In the genomic region with DNA sequence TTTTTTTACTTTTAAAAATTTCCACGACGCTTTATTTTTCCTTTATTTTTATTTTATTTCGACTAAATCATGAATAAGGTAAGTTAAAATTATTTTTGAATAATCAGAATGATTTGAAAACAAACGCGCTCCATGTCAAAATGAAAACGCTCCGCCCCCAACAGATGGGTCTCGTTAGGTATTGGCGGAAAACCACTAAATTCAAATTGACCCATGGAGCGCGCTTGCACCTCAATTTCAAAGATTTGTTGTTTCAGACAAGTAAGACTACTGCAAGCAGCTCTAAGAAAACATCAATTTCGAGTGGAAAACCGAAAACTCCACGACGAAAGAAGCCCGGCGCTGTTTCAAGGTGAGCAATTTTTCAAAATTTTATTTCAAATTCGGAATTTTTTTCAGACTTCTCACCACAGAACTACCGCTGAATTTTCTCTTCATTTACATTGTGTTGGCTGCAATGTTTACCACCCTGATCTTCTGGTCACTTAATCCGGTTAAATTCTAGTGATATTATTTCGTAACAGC, we compare ENCODE assay signal across 5 worm cellular contexts.
A peak's percentile ranks its signal among the peaks of the same experiment; 100 is the strongest.
TF ChIP-seq lines count a peak whose summit lies in the region.

Gene ZC404.2, plus strand, starts transcription at position 47 of the 525 bp plus-strand sequence.

TF ChIP-seq in whole organism, L1 larva, 84 proteins besides CTCF, POLR2A, EP300 and RAD21:
- TF ChIP-seq efl-1 (optimal IDR thresholded peaks at IDR 0.05; lab: Kevin White, UChicago) = peak in 1 of 2 experiments; percentile 68
- TF ChIP-seq efl-1 (GFP tag; optimal IDR thresholded peaks at IDR 0.05 in 1 of 2; lab: Kevin White, UChicago) = peak; percentile 38 to 86
- TF ChIP-seq nhr-12 (tag; optimal IDR thresholded peaks at IDR 0.05; lab: Kevin White, UChicago) = no peak
- TF ChIP-seq dpl-1 (GFP tag; optimal IDR thresholded peaks at IDR 0.05; lab: Kevin White, UChicago) = peak in 1 of 3 experiments; percentile 43
- TF ChIP-seq lin-35 (GFP tag; optimal IDR thresholded peaks at IDR 0.05; lab: Kevin White, UChicago) = peak in 1 of 2 experiments; percentile 30
- no peak for TF ChIP-seq jun-1 (tag; optimal IDR thresholded peaks at IDR 0.05; lab: Kevin White, UChicago)

TF ChIP-seq in whole organism, L4 larva, 104 proteins besides CTCF, POLR2A, EP300 and RAD21:
- peak; percentile 37; the same call in 1 of the 2 replicates for TF ChIP-seq lin-38 (GFP tag; IDR thresholded peaks at IDR 0.05; lab: Robert Waterston, UW)
- TF ChIP-seq nhr-48 (tag; optimal IDR thresholded peaks at IDR 0.05; lab: Kevin White, UChicago) = no peak
- TF ChIP-seq mes-2 (tag; optimal IDR thresholded peaks at IDR 0.05; lab: Kevin White, UChicago; ENCODE audit: poor library complexity, severe bottlenecking) = peak; percentile 5
- TF ChIP-seq pha-4 (GFP tag; IDR thresholded peaks at IDR 0.05; lab: Robert Waterston, UW) = 0 out of 2 replicates have a peak, but pooled peaks have one; percentile 7
- TF ChIP-seq pha-4 (tag; optimal IDR thresholded peaks at IDR 0.05; lab: Kevin White, UChicago) = no peak
- no peak for TF ChIP-seq lin-15B (tag; optimal IDR thresholded peaks at IDR 0.05; lab: Kevin White, UChicago)
- TF ChIP-seq madf-5 (GFP tag; IDR thresholded peaks at IDR 0.05; lab: Robert Waterston, UW) = 0 out of 4 replicates have a peak, but pooled peaks of 1 of the 2 experiments have one; percentile 35
- no peak for TF ChIP-seq zip-11 (GFP tag; IDR thresholded peaks at IDR 0.05; lab: Robert Waterston, UW)
- no peak for TF ChIP-seq skn-1 (tag; optimal IDR thresholded peaks at IDR 0.05; lab: Kevin White, UChicago)
- TF ChIP-seq F10B5.3 (tag; optimal IDR thresholded peaks at IDR 0.05; lab: Kevin White, UChicago) = peak; percentile 32
- TF ChIP-seq snpc-4 (tag; optimal IDR thresholded peaks at IDR 0.05; lab: Kevin White, UChicago) = no peak

TF ChIP-seq in whole organism, early embryonic, 17 proteins besides CTCF, POLR2A, EP300 and RAD21:
- TF ChIP-seq scrt-1 (GFP tag; IDR thresholded peaks at IDR 0.05; lab: Robert Waterston, UW) = 0 out of 2 replicates have a peak, but pooled peaks have one; percentile 13
- peak; percentile 69 for TF ChIP-seq ama-1 (optimal IDR thresholded peaks at IDR 0.05; lab: Kevin White, UChicago)
- TF ChIP-seq hmg-4 (GFP tag; optimal IDR thresholded peaks at IDR 0.05; lab: Kevin White, UChicago) = no peak

TF ChIP-seq in whole organism, late embryonic, 69 proteins besides CTCF, POLR2A, EP300 and RAD21:
- TF ChIP-seq ceh-34 (tag; optimal IDR thresholded peaks at IDR 0.05; lab: Kevin White, UChicago) (no peak), fax-1 (tag; optimal IDR thresholded peaks at IDR 0.05; lab: Kevin White, UChicago) (no peak), ama-1 (optimal IDR thresholded peaks at IDR 0.05; lab: Kevin White, UChicago) (peak; percentile 46), pha-2 (tag; optimal IDR thresholded peaks at IDR 0.05; lab: Kevin White, UChicago) (no peak), pqm-1 (tag; optimal IDR thresholded peaks at IDR 0.05; lab: Kevin White, UChicago) (no peak), npax-4 (tag; optimal IDR thresholded peaks at IDR 0.05; lab: Kevin White, UChicago) (no peak), ceh-31 (tag; optimal IDR thresholded peaks at IDR 0.05; lab: Kevin White, UChicago) (no peak)

TF ChIP-seq in whole organism, young adult, 124 proteins besides CTCF, POLR2A, EP300 and RAD21:
- TF ChIP-seq pbrm-1 (GFP tag; IDR thresholded peaks at IDR 0.05; lab: Robert Waterston, UW) (no peak), efl-1 (GFP tag; optimal IDR thresholded peaks at IDR 0.05; lab: Kevin White, UChicago) (no peak), tbx-9 (tag; optimal IDR thresholded peaks at IDR 0.05; lab: Kevin White, UChicago; ENCODE audit: borderline replicate concordance) (no peak), Y95B8A.8 (GFP tag; IDR thresholded peaks at IDR 0.05; lab: Robert Waterston, UW) (no peak), hmg-1.2 (GFP tag; IDR thresholded peaks at IDR 0.05; lab: Robert Waterston, UW) (0 out of 2 replicates have a peak, but pooled peaks have one; percentile 13), repo-1 (tag; optimal IDR thresholded peaks at IDR 0.05; lab: Kevin White, UChicago) (no peak), cebp-1 (GFP tag; IDR thresholded peaks at IDR 0.05; lab: Robert Waterston, UW) (no peak), cebp-1 (tag; optimal IDR thresholded peaks at IDR 0.05; lab: Kevin White, UChicago) (peak; percentile 10), atf-7 (tag; optimal IDR thresholded peaks at IDR 0.05; lab: Kevin White, UChicago) (no peak), ceh-58 (GFP tag; IDR thresholded peaks at IDR 0.05; lab: Robert Waterston, UW) (no peak), ceh-91 (GFP tag; IDR thresholded peaks at IDR 0.05; lab: Robert Waterston, UW) (peak; percentile 34; the same call in 1 of the 2 replicates), ztf-18 (tag; optimal IDR thresholded peaks at IDR 0.05; lab: Kevin White, UChicago) (no peak), ztf-25 (GFP tag; IDR thresholded peaks at IDR 0.05; lab: Robert Waterston, UW) (no peak), mel-28 (tag; optimal IDR thresholded peaks at IDR 0.05; lab: Kevin White, UChicago; ENCODE audit: borderline replicate concordance) (no peak), gei-17 (GFP tag; optimal IDR thresholded peaks at IDR 0.05; lab: Kevin White, UChicago) (no peak), K11D2.4 (GFP tag; IDR thresholded peaks at IDR 0.05; lab: Robert Waterston, UW) (no peak), ekl-4 (GFP tag; IDR thresholded peaks at IDR 0.05; lab: Robert Waterston, UW) (0 out of 2 replicates have a peak, but pooled peaks have one; percentile 14), Y67H2A.10 (GFP tag; conservative IDR thresholded peaks at IDR 0.05; lab: Robert Waterston, UW) (no peak), ets-4 (GFP tag; optimal IDR thresholded peaks at IDR 0.05; lab: Kevin White, UChicago) (no peak), sptf-2 (GFP tag; optimal IDR thresholded peaks at IDR 0.05; lab: Kevin White, UChicago) (no peak), ztf-28 (GFP tag; IDR thresholded peaks at IDR 0.05; lab: Robert Waterston, UW) (no peak), lsy-27 (tag; optimal IDR thresholded peaks at IDR 0.05; lab: Kevin White, UChicago; ENCODE audit: borderline replicate concordance, insufficient read depth) (no peak), athp-1 (tag; optimal IDR thresholded peaks at IDR 0.05; lab: Kevin White, UChicago) (no peak), ceh-27 (GFP tag; optimal IDR thresholded peaks at IDR 0.05; lab: Kevin White, UChicago) (no peak), ccch-3 (GFP tag; optimal IDR thresholded peaks at IDR 0.05; lab: Kevin White, UChicago) (no peak), zfh-2 (GFP tag; conservative IDR thresholded peaks at IDR 0.05; lab: Robert Waterston, UW) (no peak), let-607 (tag; optimal IDR thresholded peaks at IDR 0.05; lab: Kevin White, UChicago) (no peak), ztf-26 (tag; optimal IDR thresholded peaks at IDR 0.05; lab: Kevin White, UChicago) (no peak), Y53F4B.3 (GFP tag; IDR thresholded peaks at IDR 0.05; lab: Robert Waterston, UW) (no peak), Y56A3A.18 (GFP tag; IDR thresholded peaks at IDR 0.05; lab: Robert Waterston, UW) (no peak), unc-130 (GFP tag; optimal IDR thresholded peaks at IDR 0.05; lab: Kevin White, UChicago) (no peak), B0019.2 (GFP tag; conservative IDR thresholded peaks at IDR 0.05; lab: Robert Waterston, UW) (no peak), ceh-40 (GFP tag; IDR thresholded peaks at IDR 0.05; lab: Robert Waterston, UW) (no peak), F57C9.4 (tag; optimal IDR thresholded peaks at IDR 0.05; lab: Kevin White, UChicago) (no peak), ceh-100 (GFP tag; IDR thresholded peaks at IDR 0.05; lab: Robert Waterston, UW) (no peak), sea-2 (GFP tag; IDR thresholded peaks at IDR 0.05; lab: Robert Waterston, UW) (no peak), nhr-27 (tag; optimal IDR thresholded peaks at IDR 0.05; lab: Kevin White, UChicago) (no peak), egrh-3 (GFP tag; IDR thresholded peaks at IDR 0.05; lab: Robert Waterston, UW) (no peak), xnd-1 (tag; optimal IDR thresholded peaks at IDR 0.05; lab: Kevin White, UChicago) (no peak), F52B5.7 (tag; optimal IDR thresholded peaks at IDR 0.05; lab: Kevin White, UChicago) (peak; percentile 36), Y53G8AR.9 (GFP tag; conservative IDR thresholded peaks at IDR 0.05; lab: Robert Waterston, UW) (0 out of 2 replicates have a peak, but pooled peaks have one; percentile 51), hlh-12 (tag; optimal IDR thresholded peaks at IDR 0.05; lab: Kevin White, UChicago) (no peak), dox-1 (GFP tag; IDR thresholded peaks at IDR 0.05; lab: Robert Waterston, UW) (no peak), mcd-1 (GFP tag; IDR thresholded peaks at IDR 0.05; lab: Robert Waterston, UW) (peak; percentile 30; the same call in 1 of the 2 replicates), snpc-1.1 (tag; optimal IDR thresholded peaks at IDR 0.05; lab: Kevin White, UChicago; ENCODE audit: insufficient read depth) (no peak)
